Fruit fly (Drosophila melanogaster): ENCODE measurements around the gene Zasp66.

Zasp66 gene

DNA sequence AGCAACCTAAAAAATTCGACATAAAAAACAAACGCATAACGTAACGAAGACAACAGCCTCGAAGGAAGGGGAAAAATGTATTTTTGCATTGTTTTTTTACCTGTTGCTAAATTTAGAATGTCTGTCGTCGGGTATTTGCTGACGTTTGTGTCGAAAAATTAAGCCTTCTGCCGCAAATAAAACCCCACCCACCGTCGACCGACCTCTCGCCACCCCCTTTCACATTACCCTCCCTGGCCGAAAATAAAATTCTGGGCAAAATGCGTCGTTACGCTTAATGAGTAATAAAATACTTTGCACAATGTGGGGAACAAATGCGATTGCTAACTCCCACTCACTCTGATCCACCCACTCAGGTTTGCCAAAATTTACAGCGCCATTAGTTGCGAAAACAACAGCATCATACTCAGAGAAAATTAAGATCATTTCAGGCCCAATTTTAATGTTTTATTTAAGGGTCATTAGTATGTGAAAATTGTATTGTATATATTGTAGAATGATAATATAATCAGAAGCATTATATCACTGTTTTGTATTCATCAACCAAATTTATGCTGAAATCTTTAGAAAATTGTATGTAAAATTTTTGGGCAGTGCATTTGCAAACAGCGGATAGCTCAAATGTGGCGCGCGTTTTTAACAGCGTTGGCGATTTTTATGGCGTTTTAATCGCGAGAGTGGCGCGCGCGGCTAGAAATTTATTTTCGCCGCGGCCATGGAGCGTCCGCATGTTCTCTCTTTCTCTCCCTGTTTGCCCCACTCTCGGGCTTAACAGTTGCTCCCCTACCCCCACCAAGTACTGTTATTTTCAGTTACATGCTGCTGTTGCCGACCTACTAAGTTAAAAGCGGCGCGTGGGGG, 48.3 kb downstream of the Zasp66 start:
- TF ChIP-seq D1 (tag; optimal IDR thresholded peaks at IDR 0.05) (peak; percentile 23), CG4496 (GFP tag; IDR thresholded peaks at IDR 0.05) (peak; percentile 76), CG9948 (tag; optimal IDR thresholded peaks at IDR 0.05) (peak; percentile 27), CG15710 (tag; optimal IDR thresholded peaks at IDR 0.05) (no peak), rn (GFP tag; IDR thresholded peaks at IDR 0.05) (no peak), CG17806 (tag; optimal IDR thresholded peaks at IDR 0.05) (peak; percentile 44), CG14655 (GFP tag; optimal IDR thresholded peaks at IDR 0.05) (peak; percentile 36), CG8301 (tag; optimal IDR thresholded peaks at IDR 0.05) (peak; percentile 53), Pif1A (GFP tag; optimal IDR thresholded peaks at IDR 0.05) (peak; percentile 49), CG32121 (GFP tag; IDR thresholded peaks at IDR 0.05) (peak; percentile 69; the same call in 1 of the 2 replicates), Ets98B (GFP tag; IDR thresholded peaks at IDR 0.05) (peak; percentile 49), fd96Ca (GFP tag; IDR thresholded peaks at IDR 0.05) (0 out of 3 replicates have a peak, but pooled peaks have one; percentile 24), CG34367 (tag; optimal IDR thresholded peaks at IDR 0.05) (no peak), Pif1B (GFP tag; optimal IDR thresholded peaks at IDR 0.05) (no peak), CG13204 (GFP tag; optimal IDR thresholded peaks at IDR 0.05) (peak; percentile 65), CG8159 (tag; optimal IDR thresholded peaks at IDR 0.05) (peak; percentile 43), EcR (GFP tag; optimal IDR thresholded peaks at IDR 0.05) (peak; percentile 8), Snoo (tag; optimal IDR thresholded peaks at IDR 0.05) (peak; percentile 54), gl (tag; optimal IDR thresholded peaks at IDR 0.05) (no peak), CG12605 (GFP tag; IDR thresholded peaks at IDR 0.05) (0 out of 2 replicates have a peak, but pooled peaks have one; percentile 6), CG10348 (GFP tag; IDR thresholded peaks at IDR 0.05) (no peak)

DNA sequence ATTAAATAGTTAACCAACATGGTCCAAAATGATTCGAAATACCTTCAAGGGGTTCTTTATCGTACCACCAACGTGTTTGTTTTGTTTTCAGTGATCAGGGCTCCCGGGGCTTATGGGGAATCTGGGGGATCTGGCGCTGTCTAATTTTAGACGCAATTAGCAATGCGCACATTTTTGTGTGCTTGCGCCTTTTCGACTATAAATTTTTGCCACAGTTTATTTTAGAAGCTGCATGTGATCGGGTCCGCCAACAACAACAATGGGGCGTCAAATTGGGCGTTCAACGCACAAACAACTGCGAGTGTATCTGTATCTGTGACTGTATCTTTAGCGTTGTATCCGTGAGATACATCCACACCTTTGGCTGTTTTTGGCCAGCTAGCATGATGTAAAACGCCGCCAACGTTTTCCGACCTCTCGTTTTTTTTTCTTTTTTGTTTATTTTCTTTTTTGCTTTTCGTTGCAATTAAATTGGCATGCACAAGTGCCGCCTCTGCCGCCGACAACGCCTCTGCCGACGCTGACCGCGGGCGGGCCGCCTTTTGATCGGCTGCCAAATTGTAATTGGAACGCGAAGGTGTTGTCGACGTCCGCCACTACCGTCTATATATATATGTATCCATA, 49.3 kb downstream of the Zasp66 start:
- no peak for TF ChIP-seq CG34367 (tag; optimal IDR thresholded peaks at IDR 0.05)
- TF ChIP-seq fd96Ca (GFP tag; IDR thresholded peaks at IDR 0.05), result peak; percentile 47; the same call in 1 of the 3 replicates
- peak; percentile 50; the same call in 1 of the 2 replicates for TF ChIP-seq Ets98B (GFP tag; IDR thresholded peaks at IDR 0.05)
- TF ChIP-seq CG8301 (tag; optimal IDR thresholded peaks at IDR 0.05), result no peak
- TF ChIP-seq CG12605 (GFP tag; IDR thresholded peaks at IDR 0.05), result 0 out of 2 replicates have a peak, but pooled peaks have one; percentile 40
- peak; percentile 83 for TF ChIP-seq CG32121 (GFP tag; IDR thresholded peaks at IDR 0.05)
- no peak for TF ChIP-seq CG15710 (tag; optimal IDR thresholded peaks at IDR 0.05)
- no peak for TF ChIP-seq CG8159 (tag; optimal IDR thresholded peaks at IDR 0.05)
- no peak for TF ChIP-seq CG17806 (tag; optimal IDR thresholded peaks at IDR 0.05)

DNA sequence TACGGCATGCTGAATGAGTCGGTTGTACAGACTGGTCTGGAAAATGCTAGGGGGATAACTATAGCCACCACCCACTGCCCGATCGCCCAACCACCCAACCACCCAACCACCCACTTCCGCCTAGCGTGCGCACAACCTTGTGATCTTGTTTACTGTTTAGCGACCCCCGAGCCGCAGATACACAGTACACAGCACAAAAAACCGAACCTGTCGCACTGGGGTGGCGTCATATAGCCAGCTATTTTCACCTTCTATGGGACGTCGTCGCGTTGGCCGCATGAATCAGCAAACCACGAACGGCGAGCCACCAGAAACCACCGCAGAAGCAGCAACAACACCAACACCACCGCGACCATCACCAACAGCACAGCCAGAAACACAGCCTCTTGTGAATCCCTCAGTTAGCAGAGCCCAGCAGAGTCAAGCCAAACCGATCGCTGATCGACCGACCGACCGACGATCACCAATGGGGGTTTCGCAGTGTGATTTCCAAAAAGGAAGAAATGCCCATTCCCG, 50.9 kb downstream of the Zasp66 start:
- TF ChIP-seq fd96Ca (GFP tag; IDR thresholded peaks at IDR 0.05) (no peak), CG15710 (tag; optimal IDR thresholded peaks at IDR 0.05) (no peak), CG9948 (tag; optimal IDR thresholded peaks at IDR 0.05) (no peak), CG34367 (tag; optimal IDR thresholded peaks at IDR 0.05) (no peak), CG13204 (GFP tag; optimal IDR thresholded peaks at IDR 0.05) (no peak)

DNA sequence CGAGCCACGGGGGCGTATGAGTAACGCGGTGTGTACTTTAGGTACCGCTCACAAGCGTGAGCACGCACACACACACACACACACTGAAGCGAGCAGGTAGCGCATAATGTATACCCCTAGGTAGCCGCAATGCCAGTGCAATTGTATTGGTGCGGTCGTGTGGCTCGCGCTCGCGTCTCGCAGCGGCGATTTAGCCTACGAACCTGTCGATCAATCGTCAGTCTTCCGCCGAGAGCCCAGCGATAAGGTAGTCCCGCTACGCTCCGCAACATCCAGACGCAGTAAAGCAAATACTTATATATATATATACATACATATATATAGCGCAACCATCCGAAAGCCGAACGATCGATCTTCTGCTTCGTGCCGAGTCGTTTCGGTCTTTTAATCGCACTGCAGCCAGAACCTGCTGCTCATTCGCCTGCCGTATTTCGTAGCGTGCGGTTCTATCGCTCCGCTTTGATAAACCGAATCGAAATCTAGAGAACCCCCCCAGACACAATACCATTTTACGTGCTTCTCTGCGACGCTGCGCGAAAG, 51.4 kb downstream of the Zasp66 start, which contains the start of gene hry:
Gene hry (plus strand): TSS at position 215 of the 540 bp plus-strand sequence.
- TF ChIP-seq Pif1B (GFP tag; optimal IDR thresholded peaks at IDR 0.05) (peak; percentile 74), Ets98B (GFP tag; IDR thresholded peaks at IDR 0.05) (peak; percentile 56; the same call in 1 of the 2 replicates), Pif1A (GFP tag; optimal IDR thresholded peaks at IDR 0.05) (peak; percentile 56), CG8159 (tag; optimal IDR thresholded peaks at IDR 0.05) (peak; percentile 21), CG10348 (GFP tag; IDR thresholded peaks at IDR 0.05) (no peak), CG8301 (tag; optimal IDR thresholded peaks at IDR 0.05) (no peak), CG14655 (GFP tag; optimal IDR thresholded peaks at IDR 0.05) (peak; percentile 8), CG4496 (GFP tag; IDR thresholded peaks at IDR 0.05) (peak; percentile 67; the same call in 2 of the 3 replicates), CG13204 (GFP tag; optimal IDR thresholded peaks at IDR 0.05) (peak; percentile 99), CG34367 (tag; optimal IDR thresholded peaks at IDR 0.05) (no peak), CG9948 (tag; optimal IDR thresholded peaks at IDR 0.05) (peak; percentile 13), EcR (GFP tag; optimal IDR thresholded peaks at IDR 0.05) (peak; percentile 87), Snoo (tag; optimal IDR thresholded peaks at IDR 0.05) (peak; percentile 59), CG17806 (tag; optimal IDR thresholded peaks at IDR 0.05) (no peak), fd96Ca (GFP tag; IDR thresholded peaks at IDR 0.05) (peak; percentile 61; the same call in 1 of the 3 replicates), D1 (tag; optimal IDR thresholded peaks at IDR 0.05) (no peak), gl (tag; optimal IDR thresholded peaks at IDR 0.05) (peak; percentile 41), rn (GFP tag; IDR thresholded peaks at IDR 0.05) (no peak), CG32121 (GFP tag; IDR thresholded peaks at IDR 0.05) (peak; percentile 56; the same call in 1 of the 2 replicates), CG12605 (GFP tag; IDR thresholded peaks at IDR 0.05) (0 out of 2 replicates have a peak, but pooled peaks have one; percentile 31), CG15710 (tag; optimal IDR thresholded peaks at IDR 0.05) (peak; percentile 30)

DNA sequence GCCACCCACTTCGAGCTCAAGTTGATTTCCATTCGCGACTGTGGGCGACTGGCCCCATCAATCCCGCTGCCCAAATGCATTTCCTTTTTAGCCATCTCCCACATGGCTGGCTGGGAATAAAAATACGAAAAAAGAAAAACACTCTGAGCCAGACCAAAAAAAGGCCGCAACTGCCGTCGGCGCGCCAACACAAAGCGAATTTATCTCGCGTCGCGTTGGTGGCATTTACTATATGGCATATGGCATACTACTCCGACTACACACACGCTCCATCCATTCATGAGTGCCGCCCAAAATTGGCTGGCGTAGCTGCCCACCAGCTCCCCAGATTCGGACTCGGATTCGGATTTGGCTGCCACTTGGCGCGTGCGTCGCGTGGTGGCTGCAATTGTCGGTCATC, 52.3 kb downstream of the Zasp66 start:
- no peak for TF ChIP-seq gl (tag; optimal IDR thresholded peaks at IDR 0.05)
- TF ChIP-seq fd96Ca (GFP tag; IDR thresholded peaks at IDR 0.05), result no peak
- TF ChIP-seq CG32121 (GFP tag; IDR thresholded peaks at IDR 0.05), result no peak
- TF ChIP-seq CG4496 (GFP tag; IDR thresholded peaks at IDR 0.05), result 0 out of 3 replicates have a peak, but pooled peaks have one; percentile 28
- no peak for TF ChIP-seq CG15710 (tag; optimal IDR thresholded peaks at IDR 0.05)

Data from whole organism, pupa.